Worm (Caenorhabditis elegans) whole organism, L4/young adult: Measurements from ENCODE around the gene srw-22.

Experiments used
- W03F9.2 ChIP-seq: fragments of 150-350 bp; optimal IDR thresholded peaks from 2 replicates; lab custom pipeline; 2014; ENCODE audit warnings: missing biosample characterization, missing genetic modification characterization
- dao-5 ChIP-seq: sonication (generic microtip); optimal IDR thresholded peaks from 2 replicates; lab custom pipeline; 2016; ENCODE audit warnings: missing genotype, missing genetic modification characterization, moderate library complexity, missing compliant biosample characterization
- him-1 ChIP-seq: sonication (generic microtip); optimal IDR thresholded peaks from 2 replicates; lab custom pipeline; 2016; ENCODE audit warnings: missing genotype, missing genetic modification reagents, missing genetic modification characterization, missing compliant biosample characterization

ce11 chrV:15318638-15319037 is 50.2 kb downstream of the srw-22 start, which contains the start of gene nhr-291:
- TF ChIP-seq dao-5 (tag; lab: Kevin White, UChicago) (no peak), him-1 (no peak), W03F9.2 (tag; lab: Kevin White, UChicago) (no peak)
